Fruit fly (Drosophila melanogaster): Measurements from ENCODE around the gene Hipk.

Hipk gene

DNA sequence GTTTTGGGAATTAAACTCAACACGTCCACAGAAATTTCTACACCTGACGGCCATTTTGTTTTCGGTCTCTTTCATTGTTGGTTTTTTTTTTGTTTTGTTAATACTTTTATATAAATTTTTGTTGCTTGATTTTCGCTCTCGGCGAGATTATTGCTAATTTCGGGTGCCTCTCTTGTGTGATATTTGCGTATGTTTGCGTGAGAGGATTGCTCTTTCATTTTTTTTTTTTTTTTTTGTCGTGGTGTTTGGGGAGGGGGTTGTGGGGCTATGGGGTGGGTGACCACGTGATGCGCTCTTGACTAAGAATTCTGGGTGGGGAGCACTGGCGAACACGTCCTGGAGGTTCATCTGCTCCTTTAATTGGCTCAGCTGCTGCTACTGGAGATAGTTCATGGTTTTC is 83.0 kb downstream of the Hipk start (continued):
- TF ChIP-seq ci (GFP tag; IDR thresholded peaks at IDR 0.05) = 0 out of 3 replicates have a peak, but pooled peaks have one; percentile 8
- no peak for TF ChIP-seq salm (tag; optimal IDR thresholded peaks at IDR 0.05)
- TF ChIP-seq sna (GFP tag; IDR thresholded peaks at IDR 0.05; ENCODE audit: partially characterized antibody) = no peak
- TF ChIP-seq Hmr (GFP tag; optimal IDR thresholded peaks at IDR 0.05) = no peak

DNA sequence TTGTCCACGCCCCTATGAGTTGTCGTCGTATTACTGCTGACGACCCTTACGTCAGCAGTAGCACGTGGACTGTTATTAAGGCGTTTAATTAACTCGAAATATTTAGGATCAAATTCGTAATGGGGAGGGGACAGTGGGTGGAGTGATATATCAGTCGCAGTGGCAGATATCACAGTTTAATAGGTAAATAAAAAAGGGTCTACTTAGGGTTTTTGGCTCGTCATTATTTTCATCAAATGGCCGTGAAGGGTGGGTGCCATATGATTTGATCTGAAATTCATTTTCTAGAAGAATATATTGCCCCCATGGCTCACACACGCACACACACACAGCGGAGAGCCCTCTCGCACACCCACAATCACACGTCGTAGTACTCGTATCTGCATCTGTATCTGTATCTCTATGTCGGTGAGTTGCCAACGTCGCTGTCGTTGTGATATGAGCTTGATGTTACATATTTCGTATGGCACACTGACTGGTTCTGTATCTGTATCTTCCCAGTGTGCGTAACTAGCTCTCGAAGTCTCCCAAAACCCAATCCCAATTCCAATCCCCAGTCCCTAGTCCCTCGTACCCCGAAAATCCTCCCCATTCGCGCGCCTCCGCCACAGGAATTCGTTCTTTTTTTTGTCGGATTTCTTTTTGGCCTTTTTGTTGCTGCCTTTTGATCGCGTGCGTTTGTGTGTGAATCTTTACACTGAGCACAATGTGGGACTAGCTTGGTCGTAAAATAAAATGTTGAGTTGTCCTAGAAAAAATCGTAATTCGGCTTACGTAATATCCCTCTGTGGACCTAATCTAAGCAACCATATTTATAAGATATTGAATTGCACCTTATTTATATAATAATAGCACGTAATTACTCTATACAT is 83.9 kb downstream of the Hipk start:
- TF ChIP-seq CG9727 (GFP tag; optimal IDR thresholded peaks at IDR 0.05) (peak; percentile 5), phol (tag; optimal IDR thresholded peaks at IDR 0.05) (peak; percentile 51), Spps (tag; optimal IDR thresholded peaks at IDR 0.05) (no peak), Oli (tag; optimal IDR thresholded peaks at IDR 0.05) (peak; percentile 49), CG11247 (GFP tag; IDR thresholded peaks at IDR 0.05) (peak; percentile 47; the same call in 1 of the 2 replicates), dpn (GFP tag; optimal IDR thresholded peaks at IDR 0.05) (peak; percentile 39 to 40), Ada2b (GFP tag; IDR thresholded peaks at IDR 0.05) (peak; percentile 54; the same call in 1 of the 2 replicates), CG18262 (tag; optimal IDR thresholded peaks at IDR 0.05) (peak; percentile 39), zen (tag; optimal IDR thresholded peaks at IDR 0.05) (peak; percentile 7), CG11085 (GFP tag; IDR thresholded peaks at IDR 0.05) (peak; percentile 42; the same call in 1 of the 2 replicates), abd-A (tag; optimal IDR thresholded peaks at IDR 0.05) (peak; percentile 64), Adf1 (GFP tag; IDR thresholded peaks at IDR 0.05) (peak; percentile 87), ham (GFP tag; IDR thresholded peaks at IDR 0.05) (no peak), lilli (GFP tag; optimal IDR thresholded peaks at IDR 0.05) (peak; percentile 54), CG9609 (GFP tag; optimal IDR thresholded peaks at IDR 0.05) (peak; percentile 38), CG13775 (GFP tag; optimal IDR thresholded peaks at IDR 0.05) (peak; percentile 28), CG7357 (GFP tag; IDR thresholded peaks at IDR 0.05) (peak; percentile 44; the same call in 1 of the 3 replicates), CG13624 (GFP tag; optimal IDR thresholded peaks at IDR 0.05) (no peak), CG3407 (GFP tag; optimal IDR thresholded peaks at IDR 0.05) (no peak), CG13424 (tag; optimal IDR thresholded peaks at IDR 0.05) (peak; percentile 20), CG6854 (GFP tag; optimal IDR thresholded peaks at IDR 0.05) (peak; percentile 5), exex (tag; optimal IDR thresholded peaks at IDR 0.05) (peak; percentile 69), Six4 (GFP tag; optimal IDR thresholded peaks at IDR 0.05) (no peak), CG1832 (GFP tag; optimal IDR thresholded peaks at IDR 0.05) (no peak), grn (GFP tag; optimal IDR thresholded peaks at IDR 0.05) (peak; percentile 57), inv (GFP tag; IDR thresholded peaks at IDR 0.05; ENCODE audit: partially characterized antibody) (no peak), CG10366 (GFP tag; IDR thresholded peaks at IDR 0.05) (peak; percentile 49), CG8290 (GFP tag; optimal IDR thresholded peaks at IDR 0.05) (peak; percentile 10), CG8290 (tag; optimal IDR thresholded peaks at IDR 0.05) (no peak), bab2 (GFP tag; optimal IDR thresholded peaks at IDR 0.05) (peak; percentile 10), salm (tag; optimal IDR thresholded peaks at IDR 0.05) (no peak), Camta (GFP tag; optimal IDR thresholded peaks at IDR 0.05) (peak; percentile 5), ken (GFP tag; IDR thresholded peaks at IDR 0.05) (peak; percentile 53; the same call in 1 of the 3 replicates), Atf-2 (GFP tag; optimal IDR thresholded peaks at IDR 0.05) (peak; percentile 10), ewg (GFP tag; optimal IDR thresholded peaks at IDR 0.05) (no peak), Oaz (GFP tag; IDR thresholded peaks at IDR 0.05) (peak; percentile 64; the same call in 1 of the 2 replicates), E2f1 (GFP tag; IDR thresholded peaks at IDR 0.05) (peak; percentile 57; the same call in 1 of the 2 replicates), gsb (GFP tag; IDR thresholded peaks at IDR 0.05) (peak; percentile 55; the same call in 1 of the 2 replicates), sima (GFP tag; optimal IDR thresholded peaks at IDR 0.05) (no peak), B-H1 (GFP tag; IDR thresholded peaks at IDR 0.05) (peak; percentile 58), fd96Cb (tag; optimal IDR thresholded peaks at IDR 0.05) (peak; percentile 39), CG6689 (GFP tag; IDR thresholded peaks at IDR 0.05) (peak; percentile 75), Fer3 (tag; optimal IDR thresholded peaks at IDR 0.05) (peak; percentile 38), Atf3 (GFP tag; optimal IDR thresholded peaks at IDR 0.05) (peak; percentile 5)

All from whole organism, embryonic.